Worm (Caenorhabditis elegans): ENCODE data around the gene str-166.

- no peak for TF ChIP-seq F57C9.4 (tag; optimal IDR thresholded peaks at IDR 0.05)
- TF ChIP-seq let-607 (tag; optimal IDR thresholded peaks at IDR 0.05) = no peak
- no peak for TF ChIP-seq snpc-1.1 (tag; optimal IDR thresholded peaks at IDR 0.05; ENCODE audit: insufficient read depth)
- TF ChIP-seq C06A6.2 (GFP tag; conservative IDR thresholded peaks at IDR 0.05) = no peak
- TF ChIP-seq F33H1.4 (GFP tag; IDR thresholded peaks at IDR 0.05) = no peak
- TF ChIP-seq snpc-4 (GFP tag; optimal IDR thresholded peaks at IDR 0.05) = no peak
- TF ChIP-seq snpc-4 (tag; optimal IDR thresholded peaks at IDR 0.05) = no peak
Measured at ce11 chrIV:4856195-4856594, 27.9 kb upstream of the str-166 start, which contains the start of gene Y17G9A.2.

Data from whole organism, young adult.